Fruit fly (Drosophila melanogaster) whole organism, pupa: ENCODE results near the gene Cp36.
A peak's percentile ranks its signal among the peaks of the same experiment; 100 is the strongest.

Source experiments
- CG10348 ChIP-seq: fragments of 200-800 bp; sonication (Bioruptor generic); IDR thresholded peaks from 2 replicates; pipeline ENCODE4 v1.3.6; 2022; ENCODE audit warnings: missing biosample characterization, missing genetic modification characterization
- CG12605 ChIP-seq: fragments of 200-800 bp; sonication (Bioruptor generic); IDR thresholded peaks from 2 replicates; pipeline ENCODE4 v1.3.6; 2022; ENCODE audit warnings: missing biosample characterization, missing genetic modification characterization
- CG13204 ChIP-seq: fragments of 200-800 bp; sonication (Bioruptor generic); optimal IDR thresholded peaks from 2 replicates; lab custom pipeline; 2018; ENCODE audit warnings: missing biosample characterization, mild to moderate bottlenecking, missing genetic modification characterization, moderate library complexity
- CG14655 ChIP-seq: fragments of 200-800 bp; sonication (Bioruptor generic); optimal IDR thresholded peaks from 3 replicates; lab custom pipeline; 2017; ENCODE audit warnings: mild to moderate bottlenecking, missing biosample characterization, missing genetic modification reagents, missing genetic modification characterization
- CG17806 ChIP-seq: fragments of 200-800 bp; sonication (Bioruptor generic); optimal IDR thresholded peaks from 2 replicates; lab custom pipeline; 2018; ENCODE audit warnings: missing biosample characterization, mild to moderate bottlenecking, missing genetic modification characterization, moderate library complexity
- CG32121 ChIP-seq: fragments of 200-800 bp; sonication (Bioruptor generic); IDR thresholded peaks from 2 replicates; pipeline ENCODE4 v1.3.6; 2022; ENCODE audit warnings: missing biosample characterization, missing genetic modification characterization
- CG34367 ChIP-seq: fragments of 200-800 bp; sonication (Bioruptor generic); optimal IDR thresholded peaks from 2 replicates; lab custom pipeline; 2018; ENCODE audit warnings: missing biosample characterization, mild to moderate bottlenecking, missing genetic modification characterization
- CG4496 ChIP-seq: fragments of 200-800 bp; sonication (Bioruptor generic); IDR thresholded peaks from 3 replicates; pipeline ENCODE4 v1.3.6; 2022; ENCODE audit warnings: missing biosample characterization, missing genetic modification characterization
- CG8159 ChIP-seq: fragments of 200-800 bp; sonication (Bioruptor generic); optimal IDR thresholded peaks from 3 replicates; lab custom pipeline; 2018; ENCODE audit warnings: missing biosample characterization, mild to moderate bottlenecking, missing genetic modification characterization, moderate library complexity
- CG8301 ChIP-seq: fragments of 200-800 bp; sonication (Bioruptor generic); optimal IDR thresholded peaks from 2 replicates; lab custom pipeline; 2018; ENCODE audit warnings: missing biosample characterization, mild to moderate bottlenecking, missing genetic modification characterization
- CG9948 ChIP-seq: fragments of 200-800 bp; sonication (Bioruptor generic); optimal IDR thresholded peaks from 2 replicates; lab custom pipeline; 2018; ENCODE audit warnings: missing biosample characterization, mild to moderate bottlenecking, missing genetic modification characterization, moderate library complexity
- D1 ChIP-seq: fragments of 200-800 bp; sonication (Bioruptor generic); optimal IDR thresholded peaks from 2 replicates; lab custom pipeline; 2018; ENCODE audit warnings: missing biosample characterization, mild to moderate bottlenecking, missing genetic modification characterization, moderate library complexity
- EcR ChIP-seq: fragments of 200-800 bp; sonication (Bioruptor generic); optimal IDR thresholded peaks from 3 replicates; lab custom pipeline; 2019; ENCODE audit warnings: missing biosample characterization, missing genetic modification characterization, mild to moderate bottlenecking, moderate library complexity, missing genetic modification reagents
- Ets98B ChIP-seq: fragments of 200-800 bp; sonication (Bioruptor generic); IDR thresholded peaks from 2 replicates; pipeline ENCODE4 v1.3.6; 2022; ENCODE audit warnings: missing biosample characterization, missing genetic modification characterization
- Pif1A ChIP-seq: fragments of 200-800 bp; sonication (Bioruptor generic); optimal IDR thresholded peaks from 3 replicates; lab custom pipeline; 2016; ENCODE audit warnings: missing biosample characterization, missing genetic modification characterization
- Pif1B ChIP-seq: fragments of 200-800 bp; sonication (Bioruptor generic); optimal IDR thresholded peaks from 3 replicates; lab custom pipeline; 2016; ENCODE audit warnings: missing biosample characterization, missing genetic modification characterization
- Snoo ChIP-seq: fragments of 200-800 bp; sonication (Bioruptor generic); optimal IDR thresholded peaks from 3 replicates; lab custom pipeline; 2017; ENCODE audit warnings: missing biosample characterization, mild to moderate bottlenecking, missing genetic modification characterization, inconsistent platforms
- fd96Ca ChIP-seq: fragments of 200-800 bp; sonication (Bioruptor generic); IDR thresholded peaks from 3 replicates; pipeline ENCODE4 v1.3.6; 2022; ENCODE audit warnings: missing biosample characterization, missing genetic modification characterization
- gl ChIP-seq: fragments of 200-800 bp; sonication (Bioruptor generic); optimal IDR thresholded peaks from 2 replicates; lab custom pipeline; 2018; ENCODE audit warnings: missing biosample characterization, mild to moderate bottlenecking, missing genetic modification characterization
- rn ChIP-seq: fragments of 200-800 bp; sonication (Bioruptor generic); IDR thresholded peaks from 2 replicates; pipeline ENCODE4 v1.3.6; 2022; ENCODE audit warnings: missing biosample characterization, missing genetic modification characterization

Gene Cp36

DNA sequence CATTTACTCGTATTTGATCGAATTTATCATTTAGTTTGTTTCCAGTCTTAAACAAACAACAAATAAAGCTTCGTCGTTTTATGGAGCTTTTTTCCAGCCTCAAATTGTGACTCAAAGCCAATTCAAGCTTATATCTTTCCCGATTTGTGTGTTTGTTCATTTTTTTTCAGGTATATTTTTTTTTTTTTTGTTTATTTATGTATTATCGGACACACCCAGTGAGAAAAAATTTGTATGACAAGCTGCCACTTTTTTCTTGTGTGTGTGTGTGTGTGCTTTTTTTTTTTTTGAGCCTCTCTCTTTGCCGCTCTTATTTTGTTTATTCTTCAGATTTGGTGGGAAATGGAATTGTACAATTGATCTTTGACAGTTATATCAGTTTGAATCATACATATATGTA is 43.4 kb downstream of the Cp36 start:
- TF ChIP-seq CG32121 (GFP tag; lab: Robert Waterston, UW) (peak; percentile 30; the same call in 1 of the 2 replicates), Pif1A (peak; percentile 8), CG4496 (GFP tag; lab: Robert Waterston, UW) (no peak)

DNA sequence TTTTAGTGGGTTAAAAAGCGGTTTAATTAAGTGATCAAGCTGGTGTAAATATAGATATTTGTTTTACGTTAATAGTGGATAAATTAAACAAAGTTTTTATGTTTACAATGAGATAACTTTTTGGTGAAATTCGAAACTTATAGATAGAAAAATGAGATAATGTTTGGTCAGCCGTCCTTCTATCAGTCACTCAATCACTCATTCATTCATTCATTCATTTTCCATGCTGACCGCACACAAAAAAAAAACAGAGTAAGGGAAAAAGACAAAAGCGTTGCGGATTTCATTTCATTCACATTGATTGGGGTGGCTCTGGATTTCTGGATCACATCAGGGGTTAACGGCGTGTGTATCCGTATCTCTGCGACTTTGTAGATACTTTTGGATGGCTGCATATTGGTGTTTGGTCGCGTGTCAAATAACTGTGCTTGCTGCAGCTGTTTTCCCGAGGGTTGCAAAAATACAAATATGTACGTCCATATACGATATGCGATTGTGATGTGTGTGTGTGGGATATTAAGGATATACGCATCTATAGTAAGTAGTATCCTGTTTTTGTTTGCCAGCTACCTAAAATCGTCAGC is 44.5 kb downstream of the Cp36 start:
- no peak for TF ChIP-seq gl (tag; lab: Kevin White, UChicago)
- no peak for TF ChIP-seq CG14655 (GFP tag; lab: Kevin White, UChicago)
- TF ChIP-seq D1 (tag; lab: Kevin White, UChicago), result no peak
- TF ChIP-seq CG8159, result no peak
- no peak for TF ChIP-seq CG10348 (GFP tag; lab: Robert Waterston, UW)
- TF ChIP-seq CG12605, result no peak
- TF ChIP-seq EcR (GFP tag; lab: Kevin White, UChicago), result no peak
- no peak for TF ChIP-seq CG32121 (GFP tag; lab: Robert Waterston, UW)
- no peak for TF ChIP-seq CG4496 (GFP tag; lab: Robert Waterston, UW)
- no peak for TF ChIP-seq CG9948 (tag; lab: Kevin White, UChicago)

DNA sequence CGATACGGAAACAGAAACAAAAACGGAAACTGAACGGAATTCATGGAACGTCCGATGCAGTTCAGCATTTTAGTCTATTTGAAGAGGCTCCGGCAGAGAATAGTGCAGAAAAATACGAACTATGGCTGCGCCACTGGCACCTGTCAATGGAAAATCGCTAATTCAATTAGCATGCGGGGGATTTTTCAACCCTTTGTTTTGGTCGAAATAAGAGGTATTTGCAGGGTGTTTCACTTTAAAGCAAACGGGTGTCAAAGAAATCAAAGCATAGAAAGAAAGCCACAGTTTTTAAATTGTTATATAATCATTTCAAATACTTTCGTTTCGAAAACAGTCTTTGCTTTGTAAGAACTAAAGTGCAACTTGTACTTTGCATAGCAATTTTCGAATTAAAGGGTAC is 50.5 kb downstream of the Cp36 start, which contains the start of gene PIP82:
PIP82 (minus strand) TSS at position 101 of the 400 bp plus-strand sequence.
- TF ChIP-seq CG9948 (tag; lab: Kevin White, UChicago), result no peak
- TF ChIP-seq fd96Ca, result no peak
- TF ChIP-seq CG17806 (tag; lab: Kevin White, UChicago), result no peak
- TF ChIP-seq Pif1B (GFP tag; lab: Kevin White, UChicago), result no peak
- TF ChIP-seq CG12605, result no peak
- TF ChIP-seq CG13204 (GFP tag; lab: Kevin White, UChicago), result no peak
- TF ChIP-seq CG34367, result no peak
- no peak for TF ChIP-seq CG32121 (GFP tag; lab: Robert Waterston, UW)
- TF ChIP-seq EcR (GFP tag; lab: Kevin White, UChicago), result no peak
- TF ChIP-seq CG8159, result no peak
- TF ChIP-seq Ets98B, result no peak
- TF ChIP-seq Pif1A, result no peak
- no peak for TF ChIP-seq CG14655 (GFP tag; lab: Kevin White, UChicago)
- TF ChIP-seq gl (tag; lab: Kevin White, UChicago), result no peak
- TF ChIP-seq CG10348 (GFP tag; lab: Robert Waterston, UW), result no peak
- no peak for TF ChIP-seq CG8301
- TF ChIP-seq CG4496 (GFP tag; lab: Robert Waterston, UW), result no peak
- TF ChIP-seq rn (GFP tag; lab: Robert Waterston, UW), result no peak
- no peak for TF ChIP-seq Snoo
